Worm (Caenorhabditis elegans) whole organism, midembryonic: ENCODE data around the gene F10C1.3.

Experiments
- cog-1 ChIP-seq: sonication (generic microtip); optimal IDR thresholded peaks from 2 replicates; lab custom pipeline; 2016; ENCODE audit warnings: missing genetic modification characterization, missing compliant biosample characterization
- flt-1 ChIP-seq: fragments of 200-800 bp; sonication (Bioruptor generic); IDR thresholded peaks from 2 replicates; pipeline ENCODE4 v1.3.6; 2022; ENCODE audit warnings: missing genetic modification characterization, missing compliant biosample characterization
- med-1 ChIP-seq: sonication (generic microtip); optimal IDR thresholded peaks from 2 replicates; lab custom pipeline; 2017; ENCODE audit warnings: missing genetic modification characterization, mild to moderate bottlenecking, missing compliant biosample characterization, antibody characterized with exemption, missing genetic modification reagents; ENCODE audit not compliant: insufficient read depth
- tab-1 ChIP-seq: fragments of 200-800 bp; sonication (Bioruptor generic); IDR thresholded peaks from 2 replicates; pipeline ENCODE4 v1.3.6; 2022; ENCODE audit warnings: missing genetic modification characterization, missing compliant biosample characterization
- ztf-23 ChIP-seq: fragments of 200-800 bp; sonication (Bioruptor generic); IDR thresholded peaks from 2 replicates; pipeline ENCODE4 v1.3.6; 2022; ENCODE audit warnings: missing genetic modification reagents, missing genetic modification characterization, missing compliant biosample characterization
- ztf-29 ChIP-seq: fragments of 200-800 bp; sonication (Bioruptor generic); IDR thresholded peaks from 2 replicates; pipeline ENCODE4 v1.3.6; 2022; ENCODE audit warnings: missing genetic modification reagents, missing genetic modification characterization, missing compliant biosample characterization

DNA sequence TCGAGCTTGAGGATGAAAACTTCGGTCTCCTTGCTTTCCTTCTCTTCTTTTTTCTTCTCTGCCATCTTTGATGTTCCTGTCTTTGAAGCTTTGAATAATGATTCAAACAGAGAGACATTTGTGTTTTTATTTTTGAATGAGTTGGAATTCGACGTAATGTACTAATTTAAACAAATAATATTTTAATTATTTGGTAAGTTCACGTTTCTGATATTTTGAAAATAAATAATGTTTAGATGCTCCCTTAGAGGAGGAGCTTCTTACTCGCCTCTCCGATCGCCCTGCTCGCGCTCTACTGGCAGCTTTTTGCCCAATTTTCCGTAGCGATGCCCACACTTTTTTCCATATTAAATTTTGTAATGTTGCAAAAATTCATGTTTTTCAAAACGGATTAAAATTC, 43.5 kb upstream of the F10C1.3 start, which contains the start of the genes K05F1.9 and K05F1.1:
- TF ChIP-seq flt-1 (GFP tag; lab: Robert Waterston, UW) (no peak), ztf-23 (GFP tag; lab: Robert Waterston, UW) (no peak), tab-1 (GFP tag; lab: Robert Waterston, UW) (no peak), cog-1 (tag; lab: Kevin White, UChicago) (no peak), med-1 (GFP tag; lab: Kevin White, UChicago) (no peak), ztf-29 (GFP tag; lab: Robert Waterston, UW) (no peak)
